Worm (Caenorhabditis elegans) whole organism, L4 larva: Measurements from ENCODE around the gene rpn-5.

Experiments used
- ceh-62 ChIP-seq: sonication (generic microtip); optimal IDR thresholded peaks from 2 replicates; lab custom pipeline; 2017; ENCODE audit warnings: missing biosample characterization, missing genetic modification characterization
- ces-1 ChIP-seq: fragments of 150-350 bp; sonication (generic microtip); optimal IDR thresholded peaks from 4 replicates; lab custom pipeline; 2014; ENCODE audit warnings: missing biosample characterization, missing genetic modification reagents, missing genetic modification characterization
- daf-12 ChIP-seq: fragments of 150-350 bp; optimal IDR thresholded peaks from 2 replicates; lab custom pipeline; 2014; ENCODE audit warnings: missing biosample characterization, missing genetic modification reagents, missing genetic modification characterization
- duxl-1 ChIP-seq: sonication (generic microtip); optimal IDR thresholded peaks from 2 replicates; lab custom pipeline; 2016; ENCODE audit warnings: mild to moderate bottlenecking, missing genetic modification characterization, moderate library complexity, missing compliant biosample characterization; ENCODE audit not compliant: poor library complexity
- nhr-76 ChIP-seq: fragments of 150-350 bp; optimal IDR thresholded peaks from 2 replicates; lab custom pipeline; 2014; ENCODE audit warnings: missing biosample characterization, missing genetic modification characterization
- skn-1 ChIP-seq: fragments of 150-350 bp; optimal IDR thresholded peaks from 2 replicates; lab custom pipeline; 2014; ENCODE audit warnings: missing biosample characterization, missing genetic modification characterization
- snpc-1.2 ChIP-seq: fragments of 200-800 bp; sonication (Bioruptor generic); IDR thresholded peaks from 2 replicates; pipeline ENCODE4 v1.3.6; 2022; ENCODE audit warnings: missing genetic modification reagents, missing genetic modification characterization, missing compliant biosample characterization

- TF ChIP-seq duxl-1 (tag; lab: Kevin White, UChicago) (no peak), snpc-1.2 (GFP tag; lab: Robert Waterston, UW) (no peak), skn-1 (tag; lab: Kevin White, UChicago) (no peak), ces-1 (GFP tag; lab: Kevin White, UChicago) (no peak), ceh-62 (tag; lab: Kevin White, UChicago) (no peak), daf-12 (no peak), nhr-76 (tag; lab: Kevin White, UChicago) (no peak)
Measured at ce11 chrII:4693129-4693528, 5.1 kb downstream of the rpn-5 start, which contains the start of gene F10G7.5.
